Worm (Caenorhabditis elegans): ENCODE measurements around the gene F14B8.4.

DNA sequence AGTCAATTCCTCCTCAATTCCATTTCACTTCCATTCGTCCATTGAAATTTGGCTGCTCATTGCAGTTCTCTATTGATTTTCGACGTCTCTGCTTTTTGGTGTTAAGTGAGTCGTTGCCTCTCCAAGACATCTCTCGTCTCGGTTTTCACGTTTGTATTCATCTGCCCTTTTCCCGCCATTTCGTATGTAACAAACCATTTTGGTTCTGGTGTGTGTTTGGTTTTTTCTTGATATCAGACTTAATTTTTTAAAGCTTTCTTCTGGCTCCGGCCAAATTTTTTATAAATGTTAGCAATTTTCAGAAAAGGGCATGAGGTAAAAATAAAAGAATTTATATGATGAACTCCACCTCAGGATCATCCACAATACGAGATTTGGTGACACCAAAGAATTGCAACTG lies 35.7 kb upstream of the F14B8.4 start, which contains the start of gene C16E9.2:
- TF ChIP-seq egl-27 (tag; optimal IDR thresholded peaks at IDR 0.05) (no peak), nhr-77 (tag; optimal IDR thresholded peaks at IDR 0.05) (no peak), skn-1 (tag; optimal IDR thresholded peaks at IDR 0.05) (no peak), unc-39 (tag; optimal IDR thresholded peaks at IDR 0.05) (no peak), pqm-1 (tag; optimal IDR thresholded peaks at IDR 0.05) (no peak), snpc-1.2 (GFP tag; IDR thresholded peaks at IDR 0.05) (no peak)
